Worm (Caenorhabditis elegans): Measurements from ENCODE around the gene F09G8.7.

DNA sequence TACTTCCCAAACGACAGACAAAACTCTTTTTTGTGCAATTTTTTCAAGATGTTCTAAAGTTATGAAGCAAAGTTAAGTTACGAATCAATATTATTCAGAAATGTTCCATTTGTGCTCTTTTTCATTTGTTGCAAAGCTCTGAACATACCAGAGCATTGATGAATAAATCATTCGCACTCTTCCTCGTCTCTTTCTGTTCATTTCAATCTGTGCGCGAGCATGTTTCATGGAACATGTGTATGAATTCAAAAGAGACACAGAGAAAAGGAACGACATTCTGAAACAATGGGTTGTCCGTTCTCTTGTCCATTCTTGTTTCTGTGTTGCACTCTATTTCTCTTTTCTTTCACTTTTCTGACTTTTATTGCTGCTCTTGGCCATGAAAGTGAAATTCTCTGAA lies 12.2 kb upstream of the F09G8.7 start:
- TF ChIP-seq sptf-1 (tag; optimal IDR thresholded peaks at IDR 0.05) (no peak), mls-2 (tag; optimal IDR thresholded peaks at IDR 0.05) (no peak), mep-1 (tag; optimal IDR thresholded peaks at IDR 0.05) (no peak), blmp-1 (tag; optimal IDR thresholded peaks at IDR 0.05) (no peak), bed-3 (GFP tag; optimal IDR thresholded peaks at IDR 0.05) (no peak), nhr-237 (tag; optimal IDR thresholded peaks at IDR 0.05) (no peak), nhr-28 (tag; optimal IDR thresholded peaks at IDR 0.05) (no peak), unc-39 (tag; optimal IDR thresholded peaks at IDR 0.05) (no peak), ceh-39 (tag; optimal IDR thresholded peaks at IDR 0.05) (no peak), nhr-76 (tag; optimal IDR thresholded peaks at IDR 0.05) (no peak)

Measured in whole organism, mixed stage, embryonic.